Fruit fly (Drosophila melanogaster): ENCODE results near the gene Nplp2.

Gene Nplp2

DNA sequence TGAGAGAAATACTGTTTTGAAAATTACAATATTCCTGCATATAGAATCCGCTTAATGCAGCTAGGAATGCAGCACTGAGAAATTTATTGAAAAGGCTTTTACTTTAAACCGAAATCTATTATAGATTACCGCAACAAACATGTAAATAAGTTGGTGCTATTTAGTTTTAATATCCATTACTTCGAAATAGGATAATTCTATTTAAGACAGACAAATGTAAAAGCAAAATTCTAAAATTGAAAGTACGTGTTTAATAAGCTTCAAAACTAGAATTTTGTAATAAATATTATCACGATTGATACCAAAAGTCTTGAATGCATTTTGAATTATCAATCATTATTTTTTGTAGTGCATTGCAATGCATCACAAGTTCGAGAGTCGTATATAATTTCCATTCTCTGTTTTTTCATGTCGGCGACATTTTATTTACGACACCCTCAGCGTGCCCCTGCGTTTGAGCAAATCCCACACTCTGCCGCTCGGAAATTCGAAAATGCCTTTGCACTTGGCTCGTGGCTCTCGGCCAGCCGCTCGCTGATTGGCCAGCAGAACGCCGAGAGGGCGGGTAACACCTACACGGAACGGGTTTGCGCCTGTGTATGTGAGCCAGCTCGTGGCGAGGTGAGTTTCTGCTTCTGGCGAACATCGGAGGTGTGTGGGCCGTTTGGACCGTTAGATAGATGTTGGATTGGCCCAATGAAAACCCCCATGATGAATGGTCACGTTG is 47.1 kb downstream of the Nplp2 start (continued):
- no peak for TF ChIP-seq Sin3A (optimal IDR thresholded peaks at IDR 0.05)
- no peak for TF ChIP-seq ERR (GFP tag; optimal IDR thresholded peaks at IDR 0.05)
- no peak for TF ChIP-seq ham (GFP tag; IDR thresholded peaks at IDR 0.05)
- no peak for TF ChIP-seq CG18599 (GFP tag; optimal IDR thresholded peaks at IDR 0.05)
- TF ChIP-seq NC2β (GFP tag; optimal IDR thresholded peaks at IDR 0.05): no peak
- TF ChIP-seq CG2875 (GFP tag; optimal IDR thresholded peaks at IDR 0.05): no peak
- peak; percentile 57 for TF ChIP-seq CG15696 (tag; optimal IDR thresholded peaks at IDR 0.05)
- no peak for TF ChIP-seq B-H2 (GFP tag; optimal IDR thresholded peaks at IDR 0.05)
- no peak for TF ChIP-seq fu2 (GFP tag; optimal IDR thresholded peaks at IDR 0.05)
- no peak for TF ChIP-seq dati (GFP tag; IDR thresholded peaks at IDR 0.05)
- TF ChIP-seq CG12391 (tag; optimal IDR thresholded peaks at IDR 0.05): peak; percentile 17
- TF ChIP-seq Atf3 (GFP tag; optimal IDR thresholded peaks at IDR 0.05): no peak
- TF ChIP-seq crc (GFP tag; optimal IDR thresholded peaks at IDR 0.05): no peak
- no peak for TF ChIP-seq CG4617 (GFP tag; optimal IDR thresholded peaks at IDR 0.05; ENCODE audit: borderline replicate concordance)
- peak; percentile 40 for TF ChIP-seq Med (GFP tag)
- no peak for TF ChIP-seq CG14667 (GFP tag; IDR thresholded peaks at IDR 0.05)
- no peak for TF ChIP-seq CG2889 (GFP tag; IDR thresholded peaks at IDR 0.05)
- no peak for TF ChIP-seq bbx (GFP tag; IDR thresholded peaks at IDR 0.05; ENCODE audit: partially characterized antibody)
- TF ChIP-seq NFAT (GFP tag; IDR thresholded peaks at IDR 0.05): no peak
- TF ChIP-seq CG10209 (GFP tag; optimal IDR thresholded peaks at IDR 0.05): no peak
- no peak for TF ChIP-seq Ets97D (GFP tag; optimal IDR thresholded peaks at IDR 0.05)
- no peak for TF ChIP-seq Scr (GFP tag; IDR thresholded peaks at IDR 0.05; ENCODE audit: partially characterized antibody)
- no peak for TF ChIP-seq unc-4 (GFP tag; IDR thresholded peaks at IDR 0.05; ENCODE audit: partially characterized antibody)
- TF ChIP-seq Dek (tag; optimal IDR thresholded peaks at IDR 0.05): no peak
- TF ChIP-seq CG15601 (tag; optimal IDR thresholded peaks at IDR 0.05): no peak
- no peak for TF ChIP-seq fd3F (GFP tag; optimal IDR thresholded peaks at IDR 0.05)
- no peak for TF ChIP-seq yki (optimal IDR thresholded peaks at IDR 0.05)
- TF ChIP-seq phol (tag; optimal IDR thresholded peaks at IDR 0.05): peak; percentile 67
- TF ChIP-seq CTCF (GFP tag; optimal IDR thresholded peaks at IDR 0.05): no peak
- TF ChIP-seq Nf-YB (GFP tag; optimal IDR thresholded peaks at IDR 0.05): peak; percentile 98
- no peak for TF ChIP-seq mld (GFP tag; IDR thresholded peaks at IDR 0.05; ENCODE audit: partially characterized antibody)
- TF ChIP-seq CG6683 (GFP tag; optimal IDR thresholded peaks at IDR 0.05): no peak
- TF ChIP-seq CG7357 (GFP tag; IDR thresholded peaks at IDR 0.05): no peak
- no peak; the same call in 3 of the 4 replicates for TF ChIP-seq Gug (GFP tag; IDR thresholded peaks at IDR 0.05)
- TF ChIP-seq dm (GFP tag; optimal IDR thresholded peaks at IDR 0.05): no peak
- TF ChIP-seq nau (GFP tag; optimal IDR thresholded peaks at IDR 0.05): no peak
- no peak for TF ChIP-seq CG13296 (GFP tag; optimal IDR thresholded peaks at IDR 0.05)
- TF ChIP-seq sens (GFP tag): peak; percentile 96
- TF ChIP-seq hth (optimal IDR thresholded peaks at IDR 0.05): no peak
- no peak for TF ChIP-seq CG12219 (GFP tag; optimal IDR thresholded peaks at IDR 0.05)
- no peak for TF ChIP-seq emc (GFP tag; optimal IDR thresholded peaks at IDR 0.05)
- TF ChIP-seq CG10267 (tag; optimal IDR thresholded peaks at IDR 0.05): peak; percentile 56
- no peak for TF ChIP-seq CHES-1-like (GFP tag; optimal IDR thresholded peaks at IDR 0.05)
- TF ChIP-seq lbe (GFP tag; optimal IDR thresholded peaks at IDR 0.05): no peak
- peak in 1 of 3 experiments; percentile 77 for TF ChIP-seq lola (GFP tag; optimal IDR thresholded peaks at IDR 0.05)
- no peak for TF ChIP-seq CG1832 (GFP tag; optimal IDR thresholded peaks at IDR 0.05)
- no peak for TF ChIP-seq pnt (GFP tag; optimal IDR thresholded peaks at IDR 0.05)
- peak; percentile 57 for TF ChIP-seq cad (GFP tag; optimal IDR thresholded peaks at IDR 0.05)
- TF ChIP-seq CG14441 (GFP tag; IDR thresholded peaks at IDR 0.05): no peak
- TF ChIP-seq CG4328 (GFP tag; optimal IDR thresholded peaks at IDR 0.05): no peak
- TF ChIP-seq cas (GFP tag; IDR thresholded peaks at IDR 0.05): no peak
